Worm (Caenorhabditis elegans): ENCODE data around the gene nspg-13.

nspg-13 gene

DNA sequence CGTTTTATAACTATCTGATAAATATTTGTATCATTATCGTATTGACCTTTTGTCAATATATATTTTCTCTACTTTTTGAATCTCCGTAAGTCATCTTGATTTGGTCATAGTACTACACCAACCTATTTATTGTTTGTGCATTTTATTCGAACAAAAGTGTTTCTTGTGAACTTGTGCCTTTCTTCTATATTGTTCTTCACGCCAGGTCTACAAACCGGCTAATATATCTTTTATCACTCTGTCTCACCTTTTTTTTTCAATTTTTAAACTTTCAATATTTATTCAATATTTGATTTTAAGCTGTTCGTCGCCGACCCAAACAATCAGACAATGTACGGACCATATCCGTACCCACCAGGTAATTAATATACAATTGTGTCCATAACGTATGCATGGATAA, 38.9 kb upstream of the nspg-13 start, which contains the start of gene hrpa-2:
TSS of gene hrpa-2 (plus strand) at position 301 of the 400 bp plus-strand sequence.
- TF ChIP-seq flt-1 (GFP tag; IDR thresholded peaks at IDR 0.05) (no peak), ref-1 (GFP tag; conservative IDR thresholded peaks at IDR 0.05) (no peak), tab-1 (GFP tag; IDR thresholded peaks at IDR 0.05) (no peak), klf-2 (GFP tag; conservative IDR thresholded peaks at IDR 0.05) (no peak), cog-1 (tag; optimal IDR thresholded peaks at IDR 0.05) (no peak)

DNA sequence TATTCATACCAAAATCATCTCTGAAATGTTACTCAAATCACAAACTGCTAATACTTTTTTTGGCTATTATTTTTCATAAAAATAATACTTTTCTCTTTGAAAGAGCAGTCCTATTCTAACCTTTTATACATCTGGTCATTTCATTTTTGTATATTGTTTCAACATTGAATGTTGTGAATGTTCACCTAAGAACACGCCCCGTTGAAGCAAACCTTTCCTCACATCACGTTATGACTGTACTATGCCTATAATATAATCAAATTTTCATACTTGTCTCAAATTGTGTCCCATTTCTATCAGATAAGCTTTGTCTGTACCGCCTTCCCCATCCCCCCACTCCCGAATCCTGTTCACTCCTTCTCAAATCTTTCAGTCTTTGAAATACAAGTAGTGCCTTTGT, 36.7 kb upstream of the nspg-13 start:
- TF ChIP-seq flt-1 (GFP tag; IDR thresholded peaks at IDR 0.05) (no peak), ref-1 (GFP tag; conservative IDR thresholded peaks at IDR 0.05) (no peak), tab-1 (GFP tag; IDR thresholded peaks at IDR 0.05) (no peak), ztf-29 (GFP tag; IDR thresholded peaks at IDR 0.05) (no peak), med-1 (GFP tag; optimal IDR thresholded peaks at IDR 0.05; ENCODE audit: insufficient read depth) (no peak), T22C8.4 (GFP tag; IDR thresholded peaks at IDR 0.05) (no peak), cog-1 (tag; optimal IDR thresholded peaks at IDR 0.05) (no peak), klf-2 (GFP tag; conservative IDR thresholded peaks at IDR 0.05) (no peak), ztf-23 (GFP tag; IDR thresholded peaks at IDR 0.05) (no peak)

DNA sequence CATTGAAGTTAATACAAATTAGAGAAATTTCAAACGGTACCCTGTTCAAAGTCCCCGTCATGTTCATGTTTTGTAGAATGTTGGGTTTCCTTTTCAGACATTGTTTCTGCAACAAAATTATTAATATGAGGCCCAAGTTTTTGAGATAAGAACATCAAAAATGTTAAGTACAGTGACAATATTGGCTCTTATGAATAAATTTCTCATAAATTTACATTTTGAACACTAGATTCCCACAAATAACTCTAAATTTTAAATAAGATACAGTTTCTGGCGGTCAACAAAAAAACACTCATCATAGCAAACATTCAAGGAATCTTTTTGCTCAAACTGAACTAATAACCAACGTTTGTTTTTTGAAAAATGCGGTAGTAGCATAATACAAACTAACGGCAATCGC, 28.7 kb upstream of the nspg-13 start, which contains the start of gene H28G03.3:
TSS of gene H28G03.3 (minus strand) at position 101 of the 400 bp plus-strand sequence.
- no peak for TF ChIP-seq tab-1 (GFP tag; IDR thresholded peaks at IDR 0.05)
- no peak for TF ChIP-seq cog-1 (tag; optimal IDR thresholded peaks at IDR 0.05)
- no peak for TF ChIP-seq med-1 (GFP tag; optimal IDR thresholded peaks at IDR 0.05; ENCODE audit: insufficient read depth)
- TF ChIP-seq klf-2 (GFP tag; conservative IDR thresholded peaks at IDR 0.05), result no peak
- TF ChIP-seq ref-1 (GFP tag; conservative IDR thresholded peaks at IDR 0.05), result no peak
- TF ChIP-seq ztf-29 (GFP tag; IDR thresholded peaks at IDR 0.05), result no peak
- no peak for TF ChIP-seq T22C8.4 (GFP tag; IDR thresholded peaks at IDR 0.05)
- TF ChIP-seq flt-1 (GFP tag; IDR thresholded peaks at IDR 0.05), result no peak
- TF ChIP-seq ztf-23 (GFP tag; IDR thresholded peaks at IDR 0.05), result no peak

DNA sequence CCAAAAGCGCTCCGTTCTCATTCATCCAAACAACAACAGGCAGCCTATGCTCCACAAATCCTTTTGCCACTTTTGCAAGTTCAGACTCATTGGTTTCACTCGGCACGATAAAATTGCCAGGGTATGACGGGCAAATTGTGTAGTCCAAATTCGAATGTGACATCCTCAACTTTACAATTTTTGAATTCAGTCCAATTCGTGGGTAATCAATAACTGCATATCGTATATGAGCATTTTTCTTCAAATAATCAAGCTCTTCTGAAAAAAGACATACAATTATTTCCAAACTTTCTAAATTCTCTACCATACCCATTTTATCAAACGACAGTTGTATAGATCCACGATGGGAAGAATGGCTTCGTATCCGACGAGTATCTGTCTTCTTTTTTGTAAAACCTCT, 16.7 kb upstream of the nspg-13 start:
- TF ChIP-seq med-1 (GFP tag; optimal IDR thresholded peaks at IDR 0.05; ENCODE audit: insufficient read depth) (no peak), cog-1 (tag; optimal IDR thresholded peaks at IDR 0.05) (no peak), T22C8.4 (GFP tag; IDR thresholded peaks at IDR 0.05) (no peak), ref-1 (GFP tag; conservative IDR thresholded peaks at IDR 0.05) (no peak), tab-1 (GFP tag; IDR thresholded peaks at IDR 0.05) (no peak), ztf-23 (GFP tag; IDR thresholded peaks at IDR 0.05) (no peak), flt-1 (GFP tag; IDR thresholded peaks at IDR 0.05) (no peak), ztf-29 (GFP tag; IDR thresholded peaks at IDR 0.05) (no peak), klf-2 (GFP tag; conservative IDR thresholded peaks at IDR 0.05) (no peak)

DNA sequence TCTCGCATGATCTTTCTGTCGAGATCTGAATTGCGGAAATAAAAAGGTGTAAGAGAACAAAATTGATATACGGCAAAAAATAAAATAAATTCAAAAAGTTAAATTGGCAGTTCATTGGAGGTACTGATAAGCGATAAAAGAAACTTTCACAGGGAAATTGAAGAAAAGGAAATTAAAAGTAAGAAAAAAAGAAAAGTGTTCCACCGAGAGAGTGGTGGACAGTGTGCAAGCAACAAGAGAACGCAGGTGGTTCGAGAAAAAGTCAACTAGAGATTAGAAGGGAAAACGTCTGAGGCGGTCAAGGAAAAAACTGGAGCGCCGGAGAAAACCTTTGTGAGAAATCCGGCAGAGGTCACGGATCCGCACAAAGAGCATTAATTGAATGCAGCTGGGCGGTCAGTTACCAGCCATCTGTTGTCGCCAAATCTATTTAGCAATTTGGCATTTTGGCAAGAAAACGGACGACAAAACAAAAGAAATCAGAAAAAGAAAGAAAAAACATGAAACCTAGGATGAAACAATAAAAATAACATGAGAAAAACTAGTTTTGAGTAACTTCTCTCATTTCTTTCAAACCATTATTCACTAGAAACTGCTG, 11.5 kb upstream of the nspg-13 start, which contains the start of gene mtm-5:
TSS of gene mtm-5 (minus strand) at position 27 of the 598 bp plus-strand sequence.
- no peak for TF ChIP-seq tab-1 (GFP tag; IDR thresholded peaks at IDR 0.05)
- TF ChIP-seq cog-1 (tag; optimal IDR thresholded peaks at IDR 0.05), result no peak
- no peak for TF ChIP-seq ztf-29 (GFP tag; IDR thresholded peaks at IDR 0.05)
- no peak for TF ChIP-seq T22C8.4 (GFP tag; IDR thresholded peaks at IDR 0.05)
- no peak for TF ChIP-seq flt-1 (GFP tag; IDR thresholded peaks at IDR 0.05)
- no peak for TF ChIP-seq med-1 (GFP tag; optimal IDR thresholded peaks at IDR 0.05; ENCODE audit: insufficient read depth)
- TF ChIP-seq ztf-23 (GFP tag; IDR thresholded peaks at IDR 0.05), result no peak
- no peak for TF ChIP-seq ref-1 (GFP tag; conservative IDR thresholded peaks at IDR 0.05)

DNA sequence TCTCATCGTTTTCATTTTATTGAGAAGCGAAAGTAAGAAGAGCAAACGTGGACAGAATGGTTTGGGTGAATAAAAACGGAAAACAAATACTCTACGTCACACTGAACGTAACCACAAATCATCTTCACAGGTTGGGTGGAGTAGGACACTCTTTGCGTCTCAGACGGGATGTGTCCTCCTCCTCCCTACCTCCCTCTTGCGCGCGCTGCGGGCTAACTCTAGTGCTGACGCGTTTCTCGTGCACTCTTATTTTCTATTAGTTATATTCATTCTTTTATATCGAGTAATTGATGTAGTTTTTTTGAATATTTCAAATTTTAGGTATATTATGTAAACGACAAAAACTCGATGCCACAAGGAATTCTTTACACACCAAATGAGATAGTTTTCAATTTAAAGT, 11.0 kb upstream of the nspg-13 start, which contains the start of gene Y34B4A.7:
TSS of gene Y34B4A.7 (plus strand) at position 297 of the 400 bp plus-strand sequence.
- no peak; the same call in 1 of the 2 replicates for TF ChIP-seq flt-1 (GFP tag; IDR thresholded peaks at IDR 0.05)
- TF ChIP-seq ref-1 (GFP tag; conservative IDR thresholded peaks at IDR 0.05), result no peak
- no peak for TF ChIP-seq ztf-23 (GFP tag; IDR thresholded peaks at IDR 0.05)
- peak; percentile 10 for TF ChIP-seq cog-1 (tag; optimal IDR thresholded peaks at IDR 0.05)

DNA sequence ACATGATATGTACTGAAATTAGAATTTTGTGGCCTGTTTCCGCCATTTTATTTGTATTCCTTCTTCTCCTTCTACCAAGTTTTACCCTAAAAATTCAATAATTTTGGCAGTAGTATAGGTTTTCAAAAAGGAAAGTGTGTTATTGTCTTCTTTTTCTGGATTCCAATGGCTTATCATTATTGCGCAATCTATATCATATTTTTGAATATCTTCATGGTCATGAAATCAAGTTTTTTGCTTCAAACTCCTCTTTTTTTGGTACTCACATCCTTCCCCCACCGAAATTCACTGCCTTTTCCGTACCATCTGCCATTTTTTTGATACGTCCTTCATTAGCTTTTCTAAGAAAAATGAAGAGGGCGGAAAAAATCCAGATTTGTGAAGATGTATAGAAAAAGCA, 6.2 kb upstream of the nspg-13 start:
- TF ChIP-seq T22C8.4 (GFP tag; IDR thresholded peaks at IDR 0.05), result no peak
- no peak for TF ChIP-seq flt-1 (GFP tag; IDR thresholded peaks at IDR 0.05)
- no peak for TF ChIP-seq ref-1 (GFP tag; conservative IDR thresholded peaks at IDR 0.05)
- TF ChIP-seq tab-1 (GFP tag; IDR thresholded peaks at IDR 0.05), result no peak
- no peak for TF ChIP-seq ztf-23 (GFP tag; IDR thresholded peaks at IDR 0.05)
- TF ChIP-seq cog-1 (tag; optimal IDR thresholded peaks at IDR 0.05), result no peak
- TF ChIP-seq med-1 (GFP tag; optimal IDR thresholded peaks at IDR 0.05; ENCODE audit: insufficient read depth), result no peak
- TF ChIP-seq ztf-29 (GFP tag; IDR thresholded peaks at IDR 0.05), result no peak
- no peak for TF ChIP-seq klf-2 (GFP tag; conservative IDR thresholded peaks at IDR 0.05)

DNA sequence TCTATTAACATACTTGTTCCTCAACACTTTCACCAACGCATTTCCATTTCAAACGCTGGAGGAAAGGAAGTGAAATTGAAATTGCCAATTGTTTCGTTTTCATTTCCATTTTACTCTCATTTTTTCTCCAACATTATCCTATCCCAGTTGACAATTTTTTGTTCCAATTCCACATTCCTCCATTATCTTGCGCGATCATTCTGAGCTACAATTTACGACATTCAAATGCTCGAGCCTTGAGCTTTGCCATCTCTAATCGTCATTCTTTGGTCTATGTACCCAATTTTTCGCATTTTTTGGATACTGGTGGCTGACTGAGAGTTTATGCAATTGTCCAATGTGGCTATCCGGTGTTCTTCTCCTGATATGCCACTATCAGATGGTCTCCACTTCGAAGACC, 5.4 kb upstream of the nspg-13 start, which contains the start of gene Y34B4A.10:
TSS of gene Y34B4A.10 (plus strand) at position 301 of the 400 bp plus-strand sequence.
- TF ChIP-seq T22C8.4 (GFP tag; IDR thresholded peaks at IDR 0.05) (no peak), med-1 (GFP tag; optimal IDR thresholded peaks at IDR 0.05; ENCODE audit: insufficient read depth) (no peak), tab-1 (GFP tag; IDR thresholded peaks at IDR 0.05) (no peak), klf-2 (GFP tag; conservative IDR thresholded peaks at IDR 0.05) (no peak), ref-1 (GFP tag; conservative IDR thresholded peaks at IDR 0.05) (no peak), cog-1 (tag; optimal IDR thresholded peaks at IDR 0.05) (no peak), ztf-23 (GFP tag; IDR thresholded peaks at IDR 0.05) (no peak), flt-1 (GFP tag; IDR thresholded peaks at IDR 0.05) (no peak), ztf-29 (GFP tag; IDR thresholded peaks at IDR 0.05) (no peak)

DNA sequence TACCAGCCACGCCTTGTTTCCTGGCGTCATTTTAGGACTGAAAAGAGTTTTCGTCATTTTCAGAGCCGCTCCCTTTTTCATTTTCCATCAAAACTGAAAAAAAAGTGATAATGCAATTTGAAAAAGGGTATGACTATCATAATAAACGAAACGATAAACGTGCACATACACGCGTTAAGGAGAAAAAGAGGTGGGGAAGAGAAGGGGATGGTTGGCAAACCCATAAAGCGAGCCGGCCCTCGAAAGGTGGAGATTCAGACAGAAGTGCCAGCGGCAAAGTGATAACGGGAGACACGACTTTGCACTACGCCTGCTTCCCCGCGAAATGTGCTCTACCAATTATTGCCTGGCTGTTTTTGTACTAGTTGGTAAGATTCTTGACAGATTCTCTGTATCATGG, 2.2 kb upstream of the nspg-13 start, which contains the start of gene nspg-14:
TSS of gene nspg-14 (plus strand) at position 250 of the 400 bp plus-strand sequence.
- TF ChIP-seq T22C8.4 (GFP tag; IDR thresholded peaks at IDR 0.05), result no peak
- TF ChIP-seq cog-1 (tag; optimal IDR thresholded peaks at IDR 0.05), result no peak
- no peak for TF ChIP-seq klf-2 (GFP tag; conservative IDR thresholded peaks at IDR 0.05)
- no peak for TF ChIP-seq ztf-29 (GFP tag; IDR thresholded peaks at IDR 0.05)
- no peak for TF ChIP-seq tab-1 (GFP tag; IDR thresholded peaks at IDR 0.05)
- TF ChIP-seq flt-1 (GFP tag; IDR thresholded peaks at IDR 0.05), result no peak
- TF ChIP-seq ref-1 (GFP tag; conservative IDR thresholded peaks at IDR 0.05), result no peak
- no peak for TF ChIP-seq ztf-23 (GFP tag; IDR thresholded peaks at IDR 0.05)
- TF ChIP-seq med-1 (GFP tag; optimal IDR thresholded peaks at IDR 0.05; ENCODE audit: insufficient read depth), result no peak
